Worm (Caenorhabditis elegans): ENCODE measurements around the gene gmeb-3.

The gmeb-3 gene

ce11 chrIII:3783914-3784313 lies 15.6 kb downstream of the gmeb-3 start:
- no peak for TF ChIP-seq R02D3.7 (tag; optimal IDR thresholded peaks at IDR 0.05)
- TF ChIP-seq mab-5 (tag; optimal IDR thresholded peaks at IDR 0.05), result peak; percentile 30

- TF ChIP-seq zag-1 (tag; optimal IDR thresholded peaks at IDR 0.05) (no peak), ceh-16 (tag; optimal IDR thresholded peaks at IDR 0.05) (no peak), unc-39 (tag; optimal IDR thresholded peaks at IDR 0.05) (no peak), sma-3 (GFP tag; optimal IDR thresholded peaks at IDR 0.05) (no peak), fos-1 (tag; optimal IDR thresholded peaks at IDR 0.05) (peak; percentile 25)
Measured at ce11 chrIII:3785094-3785493, 16.8 kb downstream of the gmeb-3 start.

ce11 chrIII:3786427-3786935 lies 18.2 kb downstream of the gmeb-3 start, which contains the start of gene acy-3:
Gene acy-3, minus strand, starts transcription at chrIII:3786477.
- TF ChIP-seq nhr-12 (tag; optimal IDR thresholded peaks at IDR 0.05) (no peak), fos-1 (tag; optimal IDR thresholded peaks at IDR 0.05) (peak; percentile 53), nhr-25 (tag; optimal IDR thresholded peaks at IDR 0.05) (peak; percentile 53), sma-3 (GFP tag; optimal IDR thresholded peaks at IDR 0.05) (peak; percentile 31), sma-9 (GFP tag; optimal IDR thresholded peaks at IDR 0.05) (peak; percentile 83), sma-9 (tag; optimal IDR thresholded peaks at IDR 0.05) (no peak), mdl-1 (tag; optimal IDR thresholded peaks at IDR 0.05) (peak; percentile 1 to 47), gmeb-1 (tag; optimal IDR thresholded peaks at IDR 0.05) (peak; percentile 2), F13H6.1 (tag; optimal IDR thresholded peaks at IDR 0.05) (peak; percentile 90), nhr-21 (tag; optimal IDR thresholded peaks at IDR 0.05) (peak; percentile 66), egl-27 (tag; optimal IDR thresholded peaks at IDR 0.05) (peak; percentile 25), mbf-1 (tag; optimal IDR thresholded peaks at IDR 0.05) (no peak), C34F6.9 (tag; optimal IDR thresholded peaks at IDR 0.05) (peak; percentile 61), lsy-2 (tag; optimal IDR thresholded peaks at IDR 0.05) (peak in 1 of 2 experiments; percentile 64), mab-5 (tag; optimal IDR thresholded peaks at IDR 0.05) (peak; percentile 15), snpc-4 (tag; optimal IDR thresholded peaks at IDR 0.05) (peak; percentile 51), blmp-1 (tag; optimal IDR thresholded peaks at IDR 0.05; ENCODE audit: insufficient read depth) (peak; percentile 44), sem-4 (tag; optimal IDR thresholded peaks at IDR 0.05) (peak; percentile 15), lin-13 (GFP tag; optimal IDR thresholded peaks at IDR 0.05) (peak; percentile 57), nhr-77 (tag; optimal IDR thresholded peaks at IDR 0.05) (no peak), Y55F3AM.14 (GFP tag; optimal IDR thresholded peaks at IDR 0.05) (no peak), ZK546.5 (tag; optimal IDR thresholded peaks at IDR 0.05) (no peak), nhr-129 (tag; optimal IDR thresholded peaks at IDR 0.05) (peak; percentile 61), ztf-4 (tag; optimal IDR thresholded peaks at IDR 0.05) (no peak), unc-62 (GFP tag; optimal IDR thresholded peaks at IDR 0.05) (peak; percentile 27), crh-2 (tag; optimal IDR thresholded peaks at IDR 0.05) (peak; percentile 67)

- TF ChIP-seq alr-1 (tag; optimal IDR thresholded peaks at IDR 0.05), result no peak
- TF ChIP-seq ama-1 (optimal IDR thresholded peaks at IDR 0.05), result peak; percentile 57
- TF ChIP-seq gmeb-1 (tag; optimal IDR thresholded peaks at IDR 0.05), result no peak
- TF ChIP-seq lsy-2 (tag; optimal IDR thresholded peaks at IDR 0.05), result peak in 1 of 2 experiments; percentile 22
- TF ChIP-seq nhr-25 (tag; optimal IDR thresholded peaks at IDR 0.05), result peak; percentile 62
- TF ChIP-seq lin-13 (GFP tag; optimal IDR thresholded peaks at IDR 0.05), result peak; percentile 15
- peak; percentile 23 for TF ChIP-seq nhr-21 (tag; optimal IDR thresholded peaks at IDR 0.05)
Measured at ce11 chrIII:3789688-3790371, 21.5 kb downstream of the gmeb-3 start.

- TF ChIP-seq ztf-1 (GFP tag; conservative IDR thresholded peaks at IDR 0.05) (no peak), ztf-4 (tag; optimal IDR thresholded peaks at IDR 0.05) (no peak), skn-1 (tag; optimal IDR thresholded peaks at IDR 0.05) (no peak), nhr-237 (tag; optimal IDR thresholded peaks at IDR 0.05) (no peak), nhr-12 (tag; optimal IDR thresholded peaks at IDR 0.05) (no peak), aly-2 (tag; optimal IDR thresholded peaks at IDR 0.05) (no peak), elt-3 (tag; optimal IDR thresholded peaks at IDR 0.05) (no peak), crh-2 (tag; optimal IDR thresholded peaks at IDR 0.05) (no peak), R02D3.7 (tag; optimal IDR thresholded peaks at IDR 0.05) (no peak), lin-11 (tag; optimal IDR thresholded peaks at IDR 0.05) (no peak), unc-62 (GFP tag; optimal IDR thresholded peaks at IDR 0.05) (no peak), snpc-4 (tag; optimal IDR thresholded peaks at IDR 0.05) (no peak)
Measured at ce11 chrIII:3790855-3791254, 22.6 kb downstream of the gmeb-3 start.

All from whole organism, L2 larva.